Fruit fly (Drosophila melanogaster): Measurements from ENCODE around the gene Irk3.

The Irk3 gene

DNA sequence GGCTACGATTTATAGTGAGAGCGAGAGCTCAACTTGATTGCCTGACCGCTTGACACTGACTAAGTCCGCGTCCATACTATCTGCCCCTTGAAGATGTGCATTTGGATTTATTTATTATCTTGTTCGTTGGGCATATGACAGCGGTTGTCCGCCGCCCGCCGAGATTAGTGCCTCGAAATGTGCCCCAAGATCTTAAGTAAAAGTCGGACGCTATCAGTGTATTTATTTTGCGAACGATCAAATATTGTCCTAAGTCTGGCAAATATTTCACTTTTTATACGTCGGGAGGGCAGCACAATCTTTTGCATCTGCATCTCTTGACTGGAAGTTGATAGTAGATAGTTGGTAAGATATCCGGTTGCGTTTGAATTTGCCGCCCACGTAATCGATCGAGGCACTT lies at the start of gene Irk3:
Irk3 (minus strand) TSS at position 63 of the 400 bp plus-strand sequence.
- TF ChIP-seq CHES-1-like (GFP tag; optimal IDR thresholded peaks at IDR 0.05) (no peak), ind (GFP tag; optimal IDR thresholded peaks at IDR 0.05) (no peak), CG10267 (tag; optimal IDR thresholded peaks at IDR 0.05) (no peak), Med (GFP tag) (peak; percentile 74), ro (GFP tag; IDR thresholded peaks at IDR 0.05) (no peak), CG6813 (GFP tag; optimal IDR thresholded peaks at IDR 0.05) (peak; percentile 5)

DNA sequence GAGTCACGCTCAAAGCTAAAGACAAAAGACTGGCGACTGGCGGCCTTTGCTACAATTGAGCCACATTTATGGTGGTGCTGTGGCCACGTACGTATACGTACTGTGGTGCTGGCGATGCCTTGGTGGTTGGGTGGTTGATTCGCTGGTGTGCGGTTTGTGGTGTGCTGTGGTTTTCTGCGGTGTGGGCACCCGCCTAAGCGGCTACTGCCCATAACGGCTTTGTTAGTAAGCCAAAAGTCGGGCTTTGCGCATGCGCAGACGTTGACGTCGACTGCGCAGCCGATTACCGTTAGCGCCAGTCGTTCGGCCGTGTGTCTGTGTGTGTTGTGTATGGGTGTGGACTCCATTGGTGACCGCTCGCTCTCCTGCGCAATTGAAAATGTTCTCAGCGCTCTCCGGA lies 39.7 kb upstream of the Irk3 start:
- TF ChIP-seq oc (tag; optimal IDR thresholded peaks at IDR 0.05) (no peak), ap (GFP tag; IDR thresholded peaks at IDR 0.05) (no peak; the same call in 1 of the 2 replicates), Dref (GFP tag; IDR thresholded peaks at IDR 0.05) (peak; percentile 5; the same call in 1 of the 2 replicates), Mrtf (GFP tag; IDR thresholded peaks at IDR 0.05) (peak; percentile 51; the same call in 1 of the 3 replicates), otp (GFP tag; IDR thresholded peaks at IDR 0.05) (0 out of 3 replicates have a peak, but pooled peaks have one; percentile 38), CG11695 (GFP tag; IDR thresholded peaks at IDR 0.05) (no peak), MBD-R2 (GFP tag; IDR thresholded peaks at IDR 0.05) (no peak), CG31365 (tag; optimal IDR thresholded peaks at IDR 0.05) (no peak), ase (GFP tag; IDR thresholded peaks at IDR 0.05) (no peak), CG8944 (GFP tag; optimal IDR thresholded peaks at IDR 0.05) (no peak), nau (GFP tag; optimal IDR thresholded peaks at IDR 0.05) (no peak), ewg (GFP tag; optimal IDR thresholded peaks at IDR 0.05) (peak; percentile 9), Deaf1 (tag; optimal IDR thresholded peaks at IDR 0.05) (peak; percentile 38), ken (GFP tag; IDR thresholded peaks at IDR 0.05) (no peak), Adf1 (GFP tag; IDR thresholded peaks at IDR 0.05) (peak; percentile 73), CG16813 (GFP tag; IDR thresholded peaks at IDR 0.05; ENCODE audit: partially characterized antibody) (no peak), cg (GFP tag; optimal IDR thresholded peaks at IDR 0.05) (peak; percentile 23), grn (GFP tag; optimal IDR thresholded peaks at IDR 0.05) (no peak), CG15696 (tag; optimal IDR thresholded peaks at IDR 0.05) (no peak), fd96Cb (tag; optimal IDR thresholded peaks at IDR 0.05) (no peak), CG9797 (GFP tag; optimal IDR thresholded peaks at IDR 0.05) (no peak), CG9215 (GFP tag; IDR thresholded peaks at IDR 0.05) (0 out of 2 replicates have a peak, but pooled peaks have one; percentile 15), Trl (optimal IDR thresholded peaks at IDR 0.05) (peak in 1 of 2 experiments; percentile 9), Trl (GFP tag; optimal IDR thresholded peaks at IDR 0.05) (no peak), chinmo (GFP tag; IDR thresholded peaks at IDR 0.05; ENCODE audit: partially characterized antibody) (0 out of 4 replicates have a peak, but pooled peaks have one; percentile 50), CG7839 (tag; optimal IDR thresholded peaks at IDR 0.05) (no peak), gce (GFP tag; IDR thresholded peaks at IDR 0.05) (no peak)

DNA sequence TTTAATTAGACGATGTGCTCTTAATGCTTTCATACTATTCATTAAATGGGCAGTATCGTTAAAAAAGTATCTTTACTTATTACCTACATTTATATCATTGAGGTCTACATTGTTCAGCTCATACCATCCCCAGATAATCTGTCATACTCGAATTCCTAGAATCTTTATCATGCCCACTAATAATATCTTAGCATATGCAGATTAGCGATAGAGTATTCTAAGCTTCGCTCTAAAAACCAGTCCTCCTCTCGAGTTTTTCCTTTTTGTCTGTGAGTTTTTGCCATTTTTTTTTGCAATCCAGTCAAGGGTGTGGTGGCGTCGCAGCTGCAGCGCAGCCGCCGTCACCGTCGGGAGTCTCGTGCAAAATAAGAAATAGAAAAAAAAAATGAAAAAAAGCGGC lies 39.3 kb upstream of the Irk3 start:
- TF ChIP-seq bowl (GFP tag; IDR thresholded peaks at IDR 0.05), result no peak
- TF ChIP-seq croc (GFP tag; conservative IDR thresholded peaks at IDR 0.05), result no peak
- TF ChIP-seq bsh (GFP tag; optimal IDR thresholded peaks at IDR 0.05), result peak in 1 of 2 experiments; percentile 91
- TF ChIP-seq sr (GFP tag; IDR thresholded peaks at IDR 0.05), result no peak

DNA sequence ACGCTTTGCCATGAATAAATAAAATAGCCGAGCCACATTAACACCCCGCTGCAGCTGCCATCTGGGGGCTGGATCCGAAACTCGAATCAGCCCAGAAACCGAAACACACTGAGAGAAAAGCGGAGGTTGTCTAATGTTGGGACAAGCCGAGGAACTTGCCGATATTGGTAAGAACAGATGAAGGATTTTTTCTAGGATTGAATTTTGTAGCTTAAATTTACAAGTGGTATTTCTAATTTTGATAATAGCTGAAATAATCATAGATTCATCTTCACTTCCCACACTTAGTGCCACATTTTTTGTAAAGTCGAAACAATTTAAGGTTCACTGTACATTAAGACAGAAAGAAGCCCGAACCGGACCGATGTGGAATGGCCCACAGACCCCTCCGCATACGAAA lies 38.5 kb upstream of the Irk3 start:
- TF ChIP-seq Drgx (GFP tag; IDR thresholded peaks at IDR 0.05) (peak; percentile 76), sens-2 (GFP tag; IDR thresholded peaks at IDR 0.05) (no peak)

Measured in whole organism, embryonic.